Worm (Caenorhabditis elegans) whole organism, young adult: ENCODE data around the gene pigk-1.

Source experiments
- C06A6.2 ChIP-seq: fragments of 200-800 bp; sonication (Bioruptor generic); conservative IDR thresholded peaks from 2 replicates; pipeline ENCODE4 v1.3.6; 2022; ENCODE audit warnings: missing genetic modification characterization, missing compliant biosample characterization
- F22D6.2 ChIP-seq: sonication (generic microtip); optimal IDR thresholded peaks from 2 replicates; lab custom pipeline; 2016; ENCODE audit warnings: mild to moderate bottlenecking, missing genetic modification characterization, missing compliant biosample characterization
- F23B12.7 ChIP-seq: sonication (generic microtip); optimal IDR thresholded peaks from 2 replicates; lab custom pipeline; 2017; ENCODE audit warnings: missing genetic modification characterization, mild to moderate bottlenecking, missing compliant biosample characterization, antibody characterized with exemption, moderate library complexity; ENCODE audit not compliant: insufficient read depth
- F33H1.4 ChIP-seq: fragments of 200-800 bp; sonication (Bioruptor generic); IDR thresholded peaks from 2 replicates; pipeline ENCODE4 v1.3.6; 2022; ENCODE audit warnings: missing genetic modification reagents, missing genetic modification characterization, missing compliant biosample characterization
- F57A8.1 ChIP-seq: fragments of 200-800 bp; sonication (Bioruptor generic); optimal IDR thresholded peaks from 2 replicates; lab custom pipeline; 2018; ENCODE audit warnings: mild to moderate bottlenecking, missing genetic modification characterization, moderate library complexity, missing compliant biosample characterization
- T07F8.4 ChIP-seq: sonication (generic microtip); optimal IDR thresholded peaks from 2 replicates; lab custom pipeline; 2016; ENCODE audit warnings: mild to moderate bottlenecking, missing genetic modification characterization, moderate library complexity, missing compliant biosample characterization
- Y53G8AR.9 ChIP-seq: fragments of 200-800 bp; sonication (Bioruptor generic); conservative IDR thresholded peaks from 2 replicates; pipeline ENCODE4 v1.3.6; 2022; ENCODE audit warnings: missing genetic modification reagents, missing genetic modification characterization, missing compliant biosample characterization
- Y67H2A.10 ChIP-seq: fragments of 200-800 bp; sonication (Bioruptor generic); conservative IDR thresholded peaks from 2 replicates; pipeline ENCODE4 v1.3.6; 2022; ENCODE audit warnings: missing genetic modification reagents, missing genetic modification characterization, missing compliant biosample characterization
- Y95B8A.8 ChIP-seq: fragments of 200-800 bp; sonication (Bioruptor generic); IDR thresholded peaks from 2 replicates; pipeline ENCODE4 v1.3.6; 2022; ENCODE audit warnings: missing genetic modification reagents, missing genetic modification characterization, missing compliant biosample characterization
- ZK185.1 ChIP-seq: sonication (generic microtip); optimal IDR thresholded peaks from 2 replicates; lab custom pipeline; 2016; ENCODE audit warnings: mild to moderate bottlenecking, missing genetic modification characterization, missing compliant biosample characterization; ENCODE audit not compliant: poor library complexity, severe bottlenecking
- akir-1 ChIP-seq: fragments of 200-800 bp; sonication (Bioruptor generic); optimal IDR thresholded peaks from 2 replicates; lab custom pipeline; 2018; ENCODE audit warnings: mild to moderate bottlenecking, missing genetic modification characterization, moderate library complexity, missing compliant biosample characterization
- attf-3 ChIP-seq: fragments of 200-800 bp; sonication (Bioruptor generic); conservative IDR thresholded peaks from 2 replicates; pipeline ENCODE4 v1.3.6; 2022; ENCODE audit warnings: missing genetic modification reagents, missing genetic modification characterization, missing compliant biosample characterization
- cebp-1 ChIP-seq, 2 experiments: fragments of 200-800 bp in 1 of 2; sonication (Bioruptor generic) in 1 of 2; sonication (generic microtip) in 1 of 2; IDR thresholded peaks in 1 of 2; optimal IDR thresholded peaks in 1 of 2; 2 replicates each; pipeline versions ENCODE4 v1.3.6 to Lab custom; 2017 to 2022; ENCODE audit warnings: missing compliant biosample characterization in 2 of 2, missing genetic modification characterization in 2 of 2, mild to moderate bottlenecking in 1 of 2, missing genetic modification reagents in 1 of 2, moderate library complexity in 1 of 2
- ceh-27 ChIP-seq: fragments of 200-800 bp; sonication (Bioruptor generic); optimal IDR thresholded peaks from 2 replicates; lab custom pipeline; 2018; ENCODE audit warnings: mild to moderate bottlenecking, missing genetic modification characterization, moderate library complexity, missing compliant biosample characterization
- ceh-40 ChIP-seq: fragments of 200-800 bp; sonication (Bioruptor generic); IDR thresholded peaks from 2 replicates; pipeline ENCODE4 v1.3.6; 2022; ENCODE audit warnings: missing genetic modification characterization, missing compliant biosample characterization
- ceh-91 ChIP-seq: fragments of 200-800 bp; sonication (Bioruptor generic); IDR thresholded peaks from 2 replicates; pipeline ENCODE4 v1.3.6; 2022; ENCODE audit warnings: missing genetic modification reagents, missing genetic modification characterization, missing compliant biosample characterization
- chd-7 ChIP-seq: sonication (generic microtip); optimal IDR thresholded peaks from 2 replicates; lab custom pipeline; 2016; ENCODE audit warnings: mild to moderate bottlenecking, missing genetic modification characterization, moderate library complexity, missing compliant biosample characterization
- dox-1 ChIP-seq: fragments of 200-800 bp; sonication (Bioruptor generic); IDR thresholded peaks from 2 replicates; pipeline ENCODE4 v1.3.6; 2022; ENCODE audit warnings: missing genetic modification reagents, missing genetic modification characterization, missing compliant biosample characterization
- dpff-1 ChIP-seq: sonication (generic microtip); optimal IDR thresholded peaks from 2 replicates; lab custom pipeline; 2017; ENCODE audit warnings: mild to moderate bottlenecking, missing genetic modification characterization, missing compliant biosample characterization
- dpl-1 ChIP-seq: fragments of 150-350 bp; optimal IDR thresholded peaks from 2 replicates; lab custom pipeline; 2014; ENCODE audit warnings: missing biosample characterization, missing genetic modification reagents, missing genetic modification characterization
- egl-18 ChIP-seq: fragments of 200-800 bp; sonication (Bioruptor generic); IDR thresholded peaks from 2 replicates; pipeline ENCODE4 v1.3.6; 2022; ENCODE audit warnings: missing genetic modification reagents, missing genetic modification characterization, missing compliant biosample characterization
- ets-4 ChIP-seq: fragments of 200-800 bp; sonication (Bioruptor generic); optimal IDR thresholded peaks from 2 replicates; lab custom pipeline; 2018; ENCODE audit warnings: mild to moderate bottlenecking, missing genetic modification characterization, missing compliant biosample characterization
- gei-17 ChIP-seq: fragments of 200-800 bp; sonication (Bioruptor generic); optimal IDR thresholded peaks from 2 replicates; lab custom pipeline; 2018; ENCODE audit warnings: mild to moderate bottlenecking, missing genetic modification characterization, missing compliant biosample characterization
- hlh-12 ChIP-seq: sonication (generic microtip); optimal IDR thresholded peaks from 2 replicates; lab custom pipeline; 2016; ENCODE audit warnings: missing genetic modification characterization, missing compliant biosample characterization
- hsf-1 ChIP-seq: fragments of 200-800 bp; sonication (Bioruptor generic); IDR thresholded peaks from 2 replicates; pipeline ENCODE4 v1.3.6; 2022; ENCODE audit warnings: missing genetic modification reagents, missing genetic modification characterization, missing compliant biosample characterization
- let-607 ChIP-seq, 2 experiments: fragments of 200-800 bp in 1 of 2; sonication (Bioruptor generic) in 1 of 2; sonication (generic microtip) in 1 of 2; optimal IDR thresholded peaks; 2 replicates each; lab custom pipeline; 2016 to 2018; ENCODE audit warnings: mild to moderate bottlenecking in 2 of 2, missing compliant biosample characterization in 2 of 2, missing genetic modification characterization in 2 of 2, moderate library complexity in 2 of 2, missing genotype in 1 of 2
- lin-54 ChIP-seq: fragments of 200-800 bp; sonication (Bioruptor generic); optimal IDR thresholded peaks from 2 replicates; lab custom pipeline; 2018; ENCODE audit warnings: mild to moderate bottlenecking, missing genetic modification characterization, missing compliant biosample characterization
- lir-1 ChIP-seq: fragments of 200-800 bp; sonication (Bioruptor generic); conservative IDR thresholded peaks from 2 replicates; pipeline ENCODE4 v1.3.6; 2022; ENCODE audit warnings: missing genetic modification reagents, missing genetic modification characterization, missing compliant biosample characterization
- lsl-1 ChIP-seq: fragments of 200-800 bp; sonication (Bioruptor generic); optimal IDR thresholded peaks from 2 replicates; lab custom pipeline; 2018; ENCODE audit warnings: mild to moderate bottlenecking, missing genetic modification characterization, moderate library complexity, missing compliant biosample characterization
- madf-3 ChIP-seq: fragments of 200-800 bp; sonication (Bioruptor generic); IDR thresholded peaks from 2 replicates; pipeline ENCODE4 v1.3.6; 2022; ENCODE audit warnings: missing genetic modification reagents, missing genetic modification characterization, missing compliant biosample characterization
- madf-8 ChIP-seq: fragments of 200-800 bp; sonication (Bioruptor generic); conservative IDR thresholded peaks from 2 replicates; pipeline ENCODE4 v1.3.6; 2022; ENCODE audit warnings: missing genetic modification reagents, missing genetic modification characterization, missing compliant biosample characterization
- mcd-1 ChIP-seq: fragments of 200-800 bp; sonication (Bioruptor generic); IDR thresholded peaks from 2 replicates; pipeline ENCODE4 v1.3.6; 2022; ENCODE audit warnings: missing genetic modification reagents, missing genetic modification characterization, missing compliant biosample characterization
- nhr-90 ChIP-seq: sonication (generic microtip); optimal IDR thresholded peaks from 2 replicates; lab custom pipeline; 2016; ENCODE audit warnings: missing genotype, mild to moderate bottlenecking, missing genetic modification characterization, missing compliant biosample characterization
- pha-4 ChIP-seq: fragments of 150-350 bp; sonication (generic microtip); optimal IDR thresholded peaks from 2 replicates; lab custom pipeline; 2014; ENCODE audit warnings: missing biosample characterization, missing genetic modification reagents, missing genetic modification characterization
- repo-1 ChIP-seq: sonication (generic microtip); optimal IDR thresholded peaks from 2 replicates; lab custom pipeline; 2017; ENCODE audit warnings: mild to moderate bottlenecking, missing genetic modification characterization, missing compliant biosample characterization
- snpc-1.3 ChIP-seq: sonication (generic microtip); optimal IDR thresholded peaks from 2 replicates; lab custom pipeline; 2017; ENCODE audit warnings: missing genetic modification characterization, mild to moderate bottlenecking, missing compliant biosample characterization, antibody characterized with exemption, moderate library complexity, missing genotype, missing genetic modification reagents; ENCODE audit not compliant: insufficient read depth
- snpc-4 ChIP-seq, 5 experiments: fragments of 150-350 bp in 1 of 5; sonication (generic microtip) in 4 of 5; optimal IDR thresholded peaks; 2 replicates each; lab custom pipeline; 2014 to 2018; ENCODE audit warnings: missing genetic modification characterization in 5 of 5, missing biosample characterization in 3 of 5, antibody characterized with exemption in 2 of 5, mild to moderate bottlenecking in 2 of 5, missing compliant biosample characterization in 2 of 5, missing genotype in 2 of 5, moderate library complexity in 2 of 5, missing genetic modification reagents in 1 of 5
- somi-1 ChIP-seq: fragments of 200-800 bp; sonication (Bioruptor generic); optimal IDR thresholded peaks from 2 replicates; lab custom pipeline; 2018; ENCODE audit warnings: mild to moderate bottlenecking, missing genetic modification characterization, missing compliant biosample characterization
- tlf-1 ChIP-seq: fragments of 200-800 bp; sonication (Bioruptor generic); optimal IDR thresholded peaks from 2 replicates; lab custom pipeline; 2018; ENCODE audit warnings: mild to moderate bottlenecking, missing genetic modification characterization, missing compliant biosample characterization
- unc-130 ChIP-seq: sonication (generic microtip); optimal IDR thresholded peaks from 2 replicates; lab custom pipeline; 2016; ENCODE audit warnings: missing genetic modification reagents, missing genetic modification characterization, missing compliant biosample characterization
- ztf-22 ChIP-seq: fragments of 200-800 bp; sonication (Bioruptor generic); optimal IDR thresholded peaks from 2 replicates; lab custom pipeline; 2018; ENCODE audit warnings: mild to moderate bottlenecking, missing genetic modification characterization, moderate library complexity, missing compliant biosample characterization
- ztf-26 ChIP-seq: sonication (generic microtip); optimal IDR thresholded peaks from 2 replicates; lab custom pipeline; 2017; ENCODE audit warnings: missing genetic modification characterization, missing compliant biosample characterization

Gene pigk-1

ce11 chrIV:11150844-11151243 lies 41.0 kb upstream of the pigk-1 start, which contains the start of gene C08F8.2:
Gene C08F8.2 (plus strand): TSS chrIV:11150997.
- TF ChIP-seq lin-54 (GFP tag; lab: Kevin White, UChicago) (peak; percentile 22), Y53G8AR.9 (0 out of 2 replicates have a peak, but pooled peaks have one; percentile 54), gei-17 (GFP tag; lab: Kevin White, UChicago) (no peak), hsf-1 (GFP tag; lab: Robert Waterston, UW) (0 out of 2 replicates have a peak, but pooled peaks have one; percentile 26), T07F8.4 (tag; lab: Kevin White, UChicago) (no peak), madf-8 (GFP tag; lab: Robert Waterston, UW) (no peak)

- TF ChIP-seq dpl-1 (peak; percentile 43), tlf-1 (GFP tag; lab: Kevin White, UChicago) (peak; percentile 89), attf-3 (GFP tag; lab: Robert Waterston, UW) (peak; percentile 43; the same call in 1 of the 2 replicates), mcd-1 (GFP tag; lab: Robert Waterston, UW) (peak; percentile 85), nhr-90 (tag; lab: Kevin White, UChicago) (no peak), ceh-27 (GFP tag; lab: Kevin White, UChicago) (peak; percentile 72), egl-18 (no peak), Y95B8A.8 (0 out of 2 replicates have a peak, but pooled peaks have one; percentile 49), lsl-1 (peak; percentile 80), snpc-4 (GFP tag; optimal IDR thresholded peaks at IDR 0.05; lab: Kevin White, UChicago) (peak; percentile 18), snpc-4 (tag; optimal IDR thresholded peaks at IDR 0.05; lab: Kevin White, UChicago) (peak; percentile 39 to 68 (median 58)), gei-17 (GFP tag; lab: Kevin White, UChicago) (peak; percentile 53), F23B12.7 (tag; lab: Kevin White, UChicago) (peak; percentile 73), snpc-1.3 (tag; lab: Kevin White, UChicago) (peak; percentile 22), madf-3 (peak; percentile 74; the same call in 1 of the 2 replicates), somi-1 (peak; percentile 1), F57A8.1 (GFP tag; lab: Kevin White, UChicago) (no peak), hlh-12 (no peak), ztf-26 (tag; lab: Kevin White, UChicago) (peak; percentile 65), lir-1 (peak; percentile 54), cebp-1 (GFP tag; IDR thresholded peaks at IDR 0.05; lab: Robert Waterston, UW) (no peak), cebp-1 (tag; optimal IDR thresholded peaks at IDR 0.05; lab: Kevin White, UChicago) (peak; percentile 82), repo-1 (peak; percentile 37), F33H1.4 (GFP tag; lab: Robert Waterston, UW) (peak; percentile 94), let-607 (tag; optimal IDR thresholded peaks at IDR 0.05; lab: Kevin White, UChicago) (peak in 1 of 2 experiments; percentile 79), ceh-40 (GFP tag; lab: Robert Waterston, UW) (no peak), F22D6.2 (tag; lab: Kevin White, UChicago) (peak; percentile 23), unc-130 (GFP tag; lab: Kevin White, UChicago) (no peak), dox-1 (peak; percentile 52; the same call in 1 of the 2 replicates), akir-1 (GFP tag; lab: Kevin White, UChicago) (no peak), ceh-91 (GFP tag; lab: Robert Waterston, UW) (0 out of 2 replicates have a peak, but pooled peaks have one; percentile 27), ets-4 (GFP tag; lab: Kevin White, UChicago) (no peak), pha-4 (peak; percentile 69), Y67H2A.10 (peak; percentile 41; the same call in 1 of the 2 replicates), ztf-22 (GFP tag; lab: Kevin White, UChicago) (no peak), lin-54 (GFP tag; lab: Kevin White, UChicago) (peak; percentile 84), dpff-1 (tag; lab: Kevin White, UChicago) (no peak), ZK185.1 (tag; lab: Kevin White, UChicago) (peak; percentile 85), C06A6.2 (peak; percentile 87), chd-7 (peak; percentile 11)
These were observed 39.8 kb upstream of the pigk-1 start, which contains the start of the genes F01G4.6 and pfd-1 for ce11 chrIV:11149454-11150163. Gene F01G4.6 (minus strand): TSS chrIV:11149504. Gene pfd-1 (plus strand): TSS chrIV:11150113.
